Worm (Caenorhabditis elegans) whole organism, L1 larva: ENCODE results near the gene B0563.8.

Experiments
- aly-2 ChIP-seq: fragments of 150-350 bp; optimal IDR thresholded peaks from 2 replicates; lab custom pipeline; 2014; ENCODE audit warnings: missing biosample characterization, missing genetic modification characterization
- blmp-1 ChIP-seq: fragments of 150-350 bp; optimal IDR thresholded peaks from 2 replicates; lab custom pipeline; 2014; ENCODE audit warnings: missing biosample characterization, missing genetic modification characterization
- nhr-11 ChIP-seq: fragments of 150-350 bp; optimal IDR thresholded peaks from 2 replicates; lab custom pipeline; 2014; ENCODE audit warnings: missing biosample characterization, missing genetic modification characterization
- nhr-76 ChIP-seq: sonication (generic microtip); optimal IDR thresholded peaks from 2 replicates; lab custom pipeline; 2017; ENCODE audit warnings: missing biosample characterization, missing genetic modification characterization
- snpc-4 ChIP-seq: fragments of 150-350 bp; optimal IDR thresholded peaks from 2 replicates; lab custom pipeline; 2014; ENCODE audit warnings: missing biosample characterization, missing genetic modification characterization
- unc-62 ChIP-seq: fragments of 150-350 bp; optimal IDR thresholded peaks from 2 replicates; lab custom pipeline; 2014; ENCODE audit warnings: missing biosample characterization, missing genetic modification reagents, missing genetic modification characterization

DNA sequence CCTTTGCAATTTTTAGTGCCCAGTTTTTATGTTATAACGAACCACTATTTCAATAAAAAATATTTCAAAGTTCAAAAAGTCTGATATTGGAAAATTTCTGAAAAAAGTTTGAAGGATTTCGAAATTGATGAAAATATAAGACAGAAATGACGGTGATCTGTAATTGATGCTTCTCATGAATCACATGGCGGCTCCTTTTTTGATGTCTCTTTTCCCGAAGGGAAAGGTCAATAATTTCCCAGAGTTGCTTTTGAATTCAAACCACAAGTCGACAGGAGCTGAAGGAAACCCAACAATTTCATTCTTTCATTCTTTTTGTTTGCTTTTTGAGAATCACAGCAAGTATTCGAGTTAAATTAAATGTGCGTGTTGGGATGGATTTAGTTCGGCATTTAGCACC lies 2.0 kb downstream of the B0563.8 start, which contains the start of gene B0563.18:
- TF ChIP-seq blmp-1 (no peak), aly-2 (tag; lab: Kevin White, UChicago) (no peak), unc-62 (GFP tag; lab: Kevin White, UChicago) (no peak), nhr-11 (tag; lab: Kevin White, UChicago) (no peak), nhr-76 (tag; lab: Kevin White, UChicago) (no peak), snpc-4 (tag; lab: Kevin White, UChicago) (no peak)
